Worm (Caenorhabditis elegans) whole organism, L1 larva: Measurements from ENCODE around the gene ostb-1.

ENCODE experiments used
- ceh-82 ChIP-seq, 3 experiments: fragments of 150-350 bp in 1 of 3; sonication (generic microtip) in 2 of 3; optimal IDR thresholded peaks; 2 replicates each; lab custom pipeline; 2014 to 2017; ENCODE audit warnings: missing biosample characterization in 3 of 3, missing genetic modification characterization in 3 of 3
- egl-27 ChIP-seq, 2 experiments: fragments of 150-350 bp in 1 of 2; sonication (generic microtip); optimal IDR thresholded peaks; 3 replicates each; lab custom pipeline; 2017 to 2018; ENCODE audit warnings: missing biosample characterization in 2 of 2, missing genetic modification characterization in 2 of 2, missing genetic modification reagents in 2 of 2
- pag-3 ChIP-seq: sonication (generic microtip); optimal IDR thresholded peaks from 2 replicates; lab custom pipeline; 2017; ENCODE audit warnings: missing genetic modification characterization, mild to moderate bottlenecking, missing compliant biosample characterization, antibody characterized with exemption, borderline replicate concordance; ENCODE audit not compliant: insufficient read depth
- unc-86 ChIP-seq: sonication (generic microtip); optimal IDR thresholded peaks from 2 replicates; lab custom pipeline; 2016; ENCODE audit warnings: missing genetic modification characterization, missing compliant biosample characterization
- vab-15 ChIP-seq: sonication (generic microtip); optimal IDR thresholded peaks from 2 replicates; lab custom pipeline; 2017; ENCODE audit warnings: missing genotype, mild to moderate bottlenecking, missing genetic modification characterization, missing compliant biosample characterization

DNA sequence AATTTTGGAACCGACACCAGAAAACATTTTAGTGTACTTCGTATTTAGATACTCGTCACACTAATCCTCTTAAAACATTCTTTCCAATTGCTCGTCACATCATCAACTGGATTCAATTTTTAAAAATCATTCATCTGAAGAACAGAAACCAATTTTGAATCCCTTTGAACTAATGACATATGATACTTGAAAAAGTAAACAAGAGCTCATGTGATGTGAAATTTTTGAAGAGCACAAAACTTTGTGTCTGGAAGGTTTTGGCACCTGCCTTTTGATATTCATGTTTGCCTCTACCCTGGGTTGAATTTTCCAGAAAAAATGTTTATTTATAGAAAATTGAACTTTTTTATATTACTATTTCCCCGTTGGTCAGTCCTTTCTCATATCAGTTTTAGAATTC lies 24.5 kb downstream of the ostb-1 start:
- no peak for TF ChIP-seq unc-86 (tag; lab: Kevin White, UChicago)
- TF ChIP-seq ceh-82 (tag; optimal IDR thresholded peaks at IDR 0.05; lab: Kevin White, UChicago): no peak
- TF ChIP-seq pag-3 (tag; lab: Kevin White, UChicago): no peak
- no peak for TF ChIP-seq egl-27 (tag; optimal IDR thresholded peaks at IDR 0.05; lab: Kevin White, UChicago)
- no peak for TF ChIP-seq vab-15 (tag; lab: Kevin White, UChicago)
